Worm (Caenorhabditis elegans) whole organism, L4 larva: ENCODE measurements around the gene fbxa-78.
A peak's percentile ranks its signal among the peaks of the same experiment; 100 is the strongest.
"Not testable (repeated sequence)": the region's sequence is repeated elsewhere in the genome, so short reads cannot be mapped to it uniquely, and the experiment has no call there.

Experiments used
- D1046.2 ChIP-seq: fragments of 200-800 bp; sonication (Bioruptor generic); IDR thresholded peaks from 2 replicates; pipeline ENCODE4 v1.3.6; 2022; ENCODE audit warnings: missing genetic modification characterization, missing compliant biosample characterization
- F44E2.7 ChIP-seq: fragments of 200-800 bp; sonication (Bioruptor generic); IDR thresholded peaks from 2 replicates; pipeline ENCODE4 v2.1.2; 2022; ENCODE audit warnings: missing genetic modification characterization, missing compliant biosample characterization
- R02D3.7 ChIP-seq: fragments of 150-350 bp; sonication (generic microtip); optimal IDR thresholded peaks from 3 replicates; lab custom pipeline; 2014; ENCODE audit warnings: missing biosample characterization, missing genetic modification characterization
- Y105C5A.15 ChIP-seq: fragments of 200-800 bp; sonication (Bioruptor generic); IDR thresholded peaks from 2 replicates; pipeline ENCODE4 v1.3.6; 2022; ENCODE audit warnings: missing genetic modification characterization, missing compliant biosample characterization
- Y48G9A.11 ChIP-seq: fragments of 200-800 bp; sonication (Bioruptor generic); IDR thresholded peaks from 2 replicates; pipeline ENCODE4 v1.3.6; 2022; ENCODE audit warnings: missing genetic modification reagents, missing genetic modification characterization, missing compliant biosample characterization
- aha-1 ChIP-seq: fragments of 150-350 bp; peaks from one replicate; lab custom pipeline; 2014; ENCODE audit warnings: missing biosample characterization, missing genetic modification characterization
- aly-2 ChIP-seq: sonication (generic microtip); optimal IDR thresholded peaks from 2 replicates; lab custom pipeline; 2018; ENCODE audit warnings: missing biosample characterization, missing genetic modification characterization
- arid-1 ChIP-seq: fragments of 200-800 bp; sonication (Bioruptor generic); conservative IDR thresholded peaks from 2 replicates; pipeline ENCODE4 v1.3.6; 2022; ENCODE audit warnings: missing genetic modification reagents, missing genetic modification characterization, missing compliant biosample characterization
- ceh-20 ChIP-seq: fragments of 200-800 bp; sonication (Bioruptor generic); IDR thresholded peaks from 2 replicates; pipeline ENCODE4 v1.3.6; 2022; ENCODE audit warnings: missing genetic modification reagents, missing genetic modification characterization, missing compliant biosample characterization
- ceh-32 ChIP-seq: sonication (generic microtip); optimal IDR thresholded peaks from 2 replicates; lab custom pipeline; 2016; ENCODE audit warnings: mild to moderate bottlenecking, missing genetic modification characterization, missing compliant biosample characterization; ENCODE audit not compliant: poor library complexity
- ceh-44 ChIP-seq: fragments of 200-800 bp; sonication (Bioruptor generic); IDR thresholded peaks from 2 replicates; pipeline ENCODE4 v1.3.6; 2022; ENCODE audit warnings: missing genetic modification reagents, missing genetic modification characterization, missing compliant biosample characterization
- daf-16 ChIP-seq, 3 experiments: sonication (generic microtip); optimal IDR thresholded peaks; 2 replicates each; lab custom pipeline; 2016 to 2017; ENCODE audit warnings: missing genetic modification characterization in 3 of 3, missing genetic modification reagents in 3 of 3, mild to moderate bottlenecking in 2 of 3, missing compliant biosample characterization in 2 of 3, missing biosample characterization in 1 of 3, moderate library complexity in 1 of 3
- dmd-6 ChIP-seq: fragments of 200-800 bp; sonication (Bioruptor generic); IDR thresholded peaks from 2 replicates; pipeline ENCODE4 v1.3.6; 2022; ENCODE audit warnings: missing genetic modification reagents, missing genetic modification characterization, missing compliant biosample characterization
- dmd-9 ChIP-seq: fragments of 200-800 bp; sonication (Bioruptor generic); IDR thresholded peaks from 2 replicates; pipeline ENCODE4 v1.3.6; 2022; ENCODE audit warnings: missing genetic modification reagents, missing genetic modification characterization, missing compliant biosample characterization
- dve-1 ChIP-seq: sonication (generic microtip); optimal IDR thresholded peaks from 2 replicates; lab custom pipeline; 2017; ENCODE audit warnings: antibody characterized with exemption, mild to moderate bottlenecking, missing genetic modification characterization, missing compliant biosample characterization; ENCODE audit not compliant: insufficient read depth
- egl-27 ChIP-seq: sonication (generic microtip); optimal IDR thresholded peaks from 3 replicates; lab custom pipeline; 2017; ENCODE audit warnings: missing biosample characterization, missing genetic modification reagents, missing genetic modification characterization
- hlh-30 ChIP-seq: sonication (generic microtip); optimal IDR thresholded peaks from 2 replicates; lab custom pipeline; 2017; ENCODE audit warnings: antibody characterized with exemption, mild to moderate bottlenecking, missing genetic modification characterization, missing compliant biosample characterization; ENCODE audit not compliant: insufficient read depth
- hmg-1.1 ChIP-seq: fragments of 200-800 bp; sonication (Bioruptor generic); IDR thresholded peaks from 2 replicates; pipeline ENCODE4 v1.3.6; 2022; ENCODE audit warnings: missing genetic modification reagents, missing genetic modification characterization, missing compliant biosample characterization
- lin-29 ChIP-seq: fragments of 200-800 bp; sonication (Bioruptor generic); IDR thresholded peaks from 2 replicates; pipeline ENCODE4 v1.3.6; 2022; ENCODE audit warnings: missing genetic modification reagents, missing genetic modification characterization, missing compliant biosample characterization
- mdt-29 ChIP-seq: fragments of 200-800 bp; sonication (Bioruptor generic); IDR thresholded peaks from 2 replicates; pipeline ENCODE4 v1.3.6; 2022; ENCODE audit warnings: missing genetic modification reagents, missing genetic modification characterization, missing compliant biosample characterization
- mes-2 ChIP-seq: sonication (generic microtip); optimal IDR thresholded peaks from 2 replicates; lab custom pipeline; 2016; ENCODE audit warnings: missing genotype, mild to moderate bottlenecking, missing genetic modification characterization, missing compliant biosample characterization; ENCODE audit not compliant: poor library complexity, severe bottlenecking
- nhr-10 ChIP-seq: fragments of 150-350 bp; optimal IDR thresholded peaks from 2 replicates; lab custom pipeline; 2014; ENCODE audit warnings: missing biosample characterization, missing genetic modification characterization
- nhr-102 ChIP-seq: sonication (generic microtip); optimal IDR thresholded peaks from 2 replicates; lab custom pipeline; 2016; ENCODE audit warnings: mild to moderate bottlenecking, missing genetic modification characterization, moderate library complexity, missing compliant biosample characterization
- nhr-111 ChIP-seq: fragments of 200-800 bp; sonication (Bioruptor generic); optimal IDR thresholded peaks from 2 replicates; lab custom pipeline; 2018; ENCODE audit warnings: mild to moderate bottlenecking, missing genetic modification characterization, missing compliant biosample characterization
- nhr-28 ChIP-seq: fragments of 150-350 bp; optimal IDR thresholded peaks from 2 replicates; lab custom pipeline; 2014; ENCODE audit warnings: missing biosample characterization, missing genetic modification characterization
- nhr-77 ChIP-seq: fragments of 150-350 bp; optimal IDR thresholded peaks from 2 replicates; lab custom pipeline; 2014; ENCODE audit warnings: missing biosample characterization, missing genetic modification characterization
- pqm-1 ChIP-seq: sonication (generic microtip); optimal IDR thresholded peaks from 2 replicates; lab custom pipeline; 2017; ENCODE audit warnings: missing biosample characterization, missing genetic modification characterization
- saeg-2 ChIP-seq: fragments of 200-800 bp; sonication (Bioruptor generic); IDR thresholded peaks from 2 replicates; pipeline ENCODE4 v1.3.6; 2022; ENCODE audit warnings: missing genetic modification reagents, missing genetic modification characterization, missing compliant biosample characterization
- set-16 ChIP-seq: fragments of 200-800 bp; sonication (Bioruptor generic); IDR thresholded peaks from 2 replicates; pipeline ENCODE4 v1.3.6; 2022; ENCODE audit warnings: missing genetic modification reagents, missing genetic modification characterization, missing compliant biosample characterization
- skn-1 ChIP-seq: fragments of 150-350 bp; optimal IDR thresholded peaks from 2 replicates; lab custom pipeline; 2014; ENCODE audit warnings: missing biosample characterization, missing genetic modification characterization
- snpc-1.2 ChIP-seq: fragments of 200-800 bp; sonication (Bioruptor generic); IDR thresholded peaks from 2 replicates; pipeline ENCODE4 v1.3.6; 2022; ENCODE audit warnings: missing genetic modification reagents, missing genetic modification characterization, missing compliant biosample characterization
- spr-3 ChIP-seq: fragments of 200-800 bp; sonication (Bioruptor generic); optimal IDR thresholded peaks from 2 replicates; lab custom pipeline; 2018; ENCODE audit warnings: mild to moderate bottlenecking, missing genetic modification characterization, missing compliant biosample characterization
- tag-97 ChIP-seq: fragments of 200-800 bp; sonication (Bioruptor generic); IDR thresholded peaks from 2 replicates; pipeline ENCODE4 v1.3.6; 2022; ENCODE audit warnings: missing genetic modification characterization, missing compliant biosample characterization
- unc-62 ChIP-seq, 3 experiments: fragments of 150-350 bp in 1 of 3; sonication (generic microtip); optimal IDR thresholded peaks in 2 of 3; peaks in 1 of 3; 1 replicate in 1 of 3; 2 replicates in 2 of 3; lab custom pipeline; 2014 to 2017; ENCODE audit warnings: missing biosample characterization in 3 of 3, missing genetic modification characterization in 3 of 3, missing genetic modification reagents in 3 of 3, missing genotype in 1 of 3
- zfp-3 ChIP-seq: fragments of 200-800 bp; sonication (Bioruptor generic); conservative IDR thresholded peaks from 2 replicates; pipeline ENCODE4 v1.3.6; 2022; ENCODE audit warnings: missing genetic modification reagents, missing genetic modification characterization, missing compliant biosample characterization
- zip-11 ChIP-seq: fragments of 200-800 bp; sonication (Bioruptor generic); IDR thresholded peaks from 2 replicates; pipeline ENCODE4 v1.3.6; 2022; ENCODE audit warnings: missing genetic modification characterization, missing compliant biosample characterization
- ztf-11 ChIP-seq: fragments of 150-350 bp; optimal IDR thresholded peaks from 2 replicates; lab custom pipeline; 2014; ENCODE audit warnings: missing biosample characterization, missing genetic modification characterization

The fbxa-78 gene

DNA sequence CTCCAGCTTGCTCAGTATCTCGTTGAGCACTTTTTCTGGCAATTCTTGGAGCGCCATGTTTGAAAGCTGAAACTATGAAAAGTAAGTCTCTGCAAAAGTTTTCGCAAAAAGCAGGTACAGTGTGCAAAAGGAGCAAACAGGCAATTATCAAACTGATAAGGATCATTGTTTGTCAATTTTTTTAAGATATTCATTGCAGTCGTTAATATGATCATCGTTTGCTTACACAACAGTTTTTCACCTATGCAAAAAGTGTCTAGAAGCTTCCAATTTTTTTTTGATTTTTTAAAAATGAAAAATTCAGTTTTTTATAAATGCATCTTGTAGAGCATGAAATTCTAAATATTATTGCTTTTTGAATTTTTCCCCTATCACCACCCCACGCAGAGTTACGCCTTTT lies at the start of gene fbxa-78:
fbxa-78 (minus strand) TSS at position 101 of the 400 bp plus-strand sequence.
- TF ChIP-seq zip-11, Y105C5A.15, tag-97 (GFP tag; lab: Robert Waterston, UW): not testable (repeated sequence)
- TF ChIP-seq, all 104 proteins: peak for 0; not testable (repeated sequence) for 104

DNA sequence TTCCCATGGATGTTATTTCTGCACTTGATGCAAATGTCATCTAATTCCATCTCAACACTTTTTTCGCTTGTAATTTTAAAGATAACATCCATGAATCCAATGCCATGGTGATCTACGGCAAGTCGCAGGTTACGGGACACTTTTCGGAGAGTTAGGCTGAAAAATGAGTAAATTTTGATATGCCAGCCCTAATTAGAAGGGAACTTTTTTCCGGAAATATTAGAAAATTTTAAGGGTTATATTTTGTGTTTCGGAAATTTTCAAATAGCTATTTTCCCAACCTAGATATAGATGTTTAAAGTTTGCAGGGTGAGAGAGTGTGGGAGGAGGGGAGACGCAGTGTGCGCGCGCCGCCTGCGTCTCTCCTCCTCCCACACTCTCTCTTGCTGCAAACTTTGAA lies 49.1 kb upstream of the fbxa-78 start:
- TF ChIP-seq ztf-11: no peak
- TF ChIP-seq aha-1: peak; percentile 23
- no peak for TF ChIP-seq F44E2.7 (GFP tag; lab: Robert Waterston, UW)
- no peak for TF ChIP-seq R02D3.7 (tag; lab: Kevin White, UChicago)
- TF ChIP-seq snpc-1.2 (GFP tag; lab: Robert Waterston, UW): no peak
- peak in 1 of 2 experiments; percentile 77 for TF ChIP-seq unc-62 (GFP tag; optimal IDR thresholded peaks at IDR 0.05 in 1 of 2; lab: Kevin White, UChicago)
- no peak for TF ChIP-seq unc-62 (tag; optimal IDR thresholded peaks at IDR 0.05; lab: Kevin White, UChicago)
- no peak for TF ChIP-seq saeg-2

DNA sequence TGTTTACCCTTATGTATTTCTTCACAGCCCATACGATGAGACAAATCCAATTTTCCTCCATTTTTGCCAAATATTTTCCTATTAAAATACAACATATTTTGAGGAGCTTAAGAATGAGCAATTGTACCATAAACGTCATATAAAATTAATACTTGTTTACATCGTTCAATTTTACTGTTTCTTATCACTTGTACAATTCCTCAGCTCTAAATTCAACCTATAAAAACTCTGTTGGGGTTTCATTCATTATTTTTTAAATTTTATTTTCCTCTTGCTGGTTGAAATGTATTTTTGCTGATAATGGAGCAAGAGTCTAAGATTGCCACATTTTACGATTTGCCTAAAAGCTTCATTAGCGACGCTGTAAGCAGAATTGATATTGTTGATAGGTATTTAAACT lies 45.2 kb upstream of the fbxa-78 start, which contains the start of gene fbxa-75:
fbxa-75 (plus strand) TSS at position 301 of the 400 bp plus-strand sequence.
- TF ChIP-seq mes-2 (tag; lab: Kevin White, UChicago): no peak
- TF ChIP-seq skn-1 (tag; lab: Kevin White, UChicago): no peak
- peak in 1 of 2 experiments; percentile 16 for TF ChIP-seq unc-62 (GFP tag; optimal IDR thresholded peaks at IDR 0.05 in 1 of 2; lab: Kevin White, UChicago)
- no peak for TF ChIP-seq unc-62 (tag; optimal IDR thresholded peaks at IDR 0.05; lab: Kevin White, UChicago)

DNA sequence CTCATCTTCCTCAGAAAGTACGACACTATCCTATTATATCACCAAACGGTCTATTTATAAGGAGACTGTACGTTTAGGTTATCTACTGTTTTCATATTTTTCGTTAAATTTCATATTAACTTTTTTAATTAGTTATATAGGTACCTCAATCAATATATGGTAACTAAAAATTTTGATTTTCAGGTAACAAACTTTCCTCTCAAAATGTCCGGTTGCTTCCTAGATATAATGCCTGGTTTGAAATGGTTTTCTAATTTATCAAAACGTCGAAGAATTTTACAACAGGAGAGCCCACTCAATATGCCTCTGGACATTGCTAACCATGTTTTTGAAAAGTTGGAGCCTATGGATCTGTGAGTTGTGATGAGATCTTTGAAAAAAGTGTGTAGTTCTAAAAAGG lies 39.3 kb upstream of the fbxa-78 start, which contains the start of gene fbxa-28:
fbxa-28 (plus strand) TSS at position 301 of the 400 bp plus-strand sequence.
- TF ChIP-seq dmd-9 (GFP tag; lab: Robert Waterston, UW): no peak
- TF ChIP-seq nhr-77 (tag; lab: Kevin White, UChicago): no peak
- TF ChIP-seq aly-2: no peak
- TF ChIP-seq mes-2 (tag; lab: Kevin White, UChicago): no peak
- TF ChIP-seq hlh-30: no peak
- TF ChIP-seq dmd-6 (GFP tag; lab: Robert Waterston, UW): no peak
- no peak for TF ChIP-seq spr-3 (GFP tag; lab: Kevin White, UChicago)

DNA sequence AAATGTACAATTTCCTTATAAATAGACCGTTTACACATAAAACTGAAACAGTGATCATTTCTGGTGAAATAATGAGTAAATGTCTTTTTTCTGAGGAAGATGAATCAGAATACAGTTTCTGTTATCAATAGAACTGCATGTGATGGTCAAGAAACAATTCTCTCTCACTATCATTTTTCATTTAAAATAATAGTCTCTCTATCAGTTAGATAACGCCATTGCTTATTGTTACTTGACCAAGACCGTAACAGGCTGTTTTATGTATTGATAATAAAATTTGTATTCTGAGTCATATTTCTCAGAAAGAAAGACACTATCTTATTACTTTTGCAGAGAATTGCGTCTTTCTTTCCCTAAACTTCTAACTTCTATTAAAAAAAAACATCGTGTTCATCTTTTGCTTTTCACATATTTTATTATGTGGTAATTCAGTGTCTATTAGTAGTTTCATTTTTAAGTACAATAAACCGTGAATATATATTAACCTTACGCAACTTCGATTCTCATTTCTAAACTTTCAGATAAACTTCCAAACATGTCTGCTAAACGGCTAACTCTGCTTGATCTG lies 37.0 kb upstream of the fbxa-78 start, which contains the start of gene fbxa-35:
fbxa-35 (plus strand) TSS at position 518 of the 568 bp plus-strand sequence.
- TF ChIP-seq daf-16 (GFP tag; optimal IDR thresholded peaks at IDR 0.05; lab: Kevin White, UChicago) (no peak), daf-16 (tag; optimal IDR thresholded peaks at IDR 0.05; lab: Kevin White, UChicago) (peak; percentile 45), unc-62 (GFP tag; optimal IDR thresholded peaks at IDR 0.05 in 1 of 2; lab: Kevin White, UChicago) (peak in 1 of 2 experiments; percentile 85), unc-62 (tag; optimal IDR thresholded peaks at IDR 0.05; lab: Kevin White, UChicago) (no peak), zip-11 (GFP tag; lab: Robert Waterston, UW) (no peak), zfp-3 (GFP tag; lab: Robert Waterston, UW) (no peak), nhr-28 (tag; lab: Kevin White, UChicago) (peak; percentile 65), pqm-1 (tag; lab: Kevin White, UChicago) (peak; percentile 79), nhr-77 (tag; lab: Kevin White, UChicago) (peak; percentile 54), set-16 (no peak), hmg-1.1 (GFP tag; lab: Robert Waterston, UW) (no peak)

DNA sequence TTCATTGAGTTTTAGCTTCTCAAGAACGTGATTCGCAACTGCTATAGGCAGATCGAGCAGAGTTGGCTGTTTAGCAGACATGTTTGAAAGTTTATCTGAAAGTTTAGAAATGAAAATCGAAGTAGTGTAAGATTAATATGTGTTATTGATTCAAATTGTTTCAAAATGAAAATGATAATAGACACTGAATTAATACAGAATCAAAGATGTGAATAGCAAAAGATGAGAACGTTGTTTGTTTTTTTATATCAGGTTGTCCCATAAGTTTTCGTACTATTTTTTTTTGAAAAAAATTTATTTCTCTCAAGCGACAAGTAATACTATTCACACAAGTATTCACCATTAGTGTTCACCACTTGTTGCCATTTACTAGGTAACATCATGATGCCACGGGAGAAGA lies 34.9 kb upstream of the fbxa-78 start, which contains the start of gene fbxa-36:
fbxa-36 (minus strand) TSS at position 101 of the 400 bp plus-strand sequence.
- TF ChIP-seq nhr-10 (tag; lab: Kevin White, UChicago) (no peak), Y48G9A.11 (GFP tag; lab: Robert Waterston, UW) (no peak), Y105C5A.15 (GFP tag; lab: Robert Waterston, UW) (no peak), ceh-20 (GFP tag; lab: Robert Waterston, UW) (no peak), dve-1 (tag; lab: Kevin White, UChicago) (no peak), nhr-111 (GFP tag; lab: Kevin White, UChicago) (no peak), lin-29 (no peak), D1046.2 (GFP tag; lab: Robert Waterston, UW) (no peak), mdt-29 (GFP tag; lab: Robert Waterston, UW) (no peak), egl-27 (tag; lab: Kevin White, UChicago) (no peak), ceh-32 (tag; lab: Kevin White, UChicago) (no peak), nhr-102 (tag; lab: Kevin White, UChicago) (no peak), ceh-44 (GFP tag; lab: Robert Waterston, UW) (no peak), arid-1 (no peak)
